Worm (Caenorhabditis elegans) whole organism, young adult: ENCODE data around the gene F01G10.9.
A peak's percentile ranks its signal among the peaks of the same experiment; 100 is the strongest.

ENCODE experiments used
- D2030.7 ChIP-seq: fragments of 200-800 bp; sonication (Bioruptor generic); IDR thresholded peaks from 2 replicates; pipeline ENCODE4 v1.3.6; 2022; ENCODE audit warnings: missing genetic modification reagents, missing genetic modification characterization, missing compliant biosample characterization
- F37B4.10 ChIP-seq: fragments of 200-800 bp; sonication (Bioruptor generic); IDR thresholded peaks from 2 replicates; pipeline ENCODE4 v1.3.6; 2022; ENCODE audit warnings: missing genetic modification characterization, missing compliant biosample characterization
- F49E8.2 ChIP-seq: sonication (generic microtip); optimal IDR thresholded peaks from 3 replicates; lab custom pipeline; 2017; ENCODE audit warnings: missing genetic modification characterization, mild to moderate bottlenecking, missing compliant biosample characterization, antibody characterized with exemption, moderate library complexity; ENCODE audit not compliant: insufficient read depth
- T07F8.4 ChIP-seq: sonication (generic microtip); optimal IDR thresholded peaks from 2 replicates; lab custom pipeline; 2016; ENCODE audit warnings: mild to moderate bottlenecking, missing genetic modification characterization, moderate library complexity, missing compliant biosample characterization
- akir-1 ChIP-seq: fragments of 200-800 bp; sonication (Bioruptor generic); optimal IDR thresholded peaks from 2 replicates; lab custom pipeline; 2018; ENCODE audit warnings: mild to moderate bottlenecking, missing genetic modification characterization, moderate library complexity, missing compliant biosample characterization
- atf-7 ChIP-seq: sonication (generic microtip); optimal IDR thresholded peaks from 2 replicates; lab custom pipeline; 2017; ENCODE audit warnings: mild to moderate bottlenecking, missing genetic modification characterization, missing compliant biosample characterization
- attf-6 ChIP-seq: fragments of 200-800 bp; sonication (Bioruptor generic); IDR thresholded peaks from 2 replicates; pipeline ENCODE4 v1.3.6; 2022; ENCODE audit warnings: missing genetic modification reagents, missing genetic modification characterization, missing compliant biosample characterization
- bed-1 ChIP-seq: fragments of 200-800 bp; sonication (Bioruptor generic); IDR thresholded peaks from 2 replicates; pipeline ENCODE4 v1.3.6; 2022; ENCODE audit warnings: missing genetic modification reagents, missing genetic modification characterization, missing compliant biosample characterization
- bed-2 ChIP-seq: fragments of 200-800 bp; sonication (Bioruptor generic); IDR thresholded peaks from 2 replicates; pipeline ENCODE4 v1.3.6; 2022; ENCODE audit warnings: missing genetic modification reagents, missing genetic modification characterization, missing compliant biosample characterization
- ccch-3 ChIP-seq: fragments of 200-800 bp; sonication (Bioruptor generic); optimal IDR thresholded peaks from 2 replicates; lab custom pipeline; 2018; ENCODE audit warnings: mild to moderate bottlenecking, missing genetic modification characterization, missing compliant biosample characterization
- cebp-1 ChIP-seq, 2 experiments: fragments of 200-800 bp in 1 of 2; sonication (Bioruptor generic) in 1 of 2; sonication (generic microtip) in 1 of 2; IDR thresholded peaks in 1 of 2; optimal IDR thresholded peaks in 1 of 2; 2 replicates each; pipeline versions ENCODE4 v1.3.6 to Lab custom; 2017 to 2022; ENCODE audit warnings: missing compliant biosample characterization in 2 of 2, missing genetic modification characterization in 2 of 2, mild to moderate bottlenecking in 1 of 2, missing genetic modification reagents in 1 of 2, moderate library complexity in 1 of 2
- ceh-100 ChIP-seq: fragments of 200-800 bp; sonication (Bioruptor generic); IDR thresholded peaks from 2 replicates; pipeline ENCODE4 v1.3.6; 2022; ENCODE audit warnings: missing genetic modification reagents, missing genetic modification characterization, missing compliant biosample characterization
- ceh-58 ChIP-seq: fragments of 200-800 bp; sonication (Bioruptor generic); IDR thresholded peaks from 2 replicates; pipeline ENCODE4 v1.3.6; 2022; ENCODE audit warnings: missing genetic modification characterization, missing compliant biosample characterization
- ceh-79 ChIP-seq: sonication (generic microtip); optimal IDR thresholded peaks from 2 replicates; lab custom pipeline; 2017; ENCODE audit warnings: mild to moderate bottlenecking, missing genetic modification characterization, missing compliant biosample characterization
- egl-44 ChIP-seq: fragments of 200-800 bp; sonication (Bioruptor generic); IDR thresholded peaks from 2 replicates; pipeline ENCODE4 v1.3.6; 2022; ENCODE audit warnings: missing genetic modification reagents, missing genetic modification characterization, missing compliant biosample characterization
- egrh-3 ChIP-seq: fragments of 200-800 bp; sonication (Bioruptor generic); IDR thresholded peaks from 2 replicates; pipeline ENCODE4 v1.3.6; 2022; ENCODE audit warnings: missing genetic modification reagents, missing genetic modification characterization, missing compliant biosample characterization
- ekl-4 ChIP-seq: fragments of 200-800 bp; sonication (Bioruptor generic); IDR thresholded peaks from 2 replicates; pipeline ENCODE4 v1.3.6; 2022; ENCODE audit warnings: missing genetic modification reagents, missing genetic modification characterization, missing compliant biosample characterization
- hlh-12 ChIP-seq: sonication (generic microtip); optimal IDR thresholded peaks from 2 replicates; lab custom pipeline; 2016; ENCODE audit warnings: missing genetic modification characterization, missing compliant biosample characterization
- hmg-20 ChIP-seq: fragments of 200-800 bp; sonication (Bioruptor generic); IDR thresholded peaks from 2 replicates; pipeline ENCODE4 v1.3.6; 2022; ENCODE audit warnings: missing genetic modification reagents, missing genetic modification characterization, missing compliant biosample characterization
- hrde-1 ChIP-seq: sonication (generic microtip); optimal IDR thresholded peaks from 2 replicates; lab custom pipeline; 2016; ENCODE audit warnings: missing genetic modification characterization, mild to moderate bottlenecking, missing compliant biosample characterization, moderate library complexity, missing genotype, missing genetic modification reagents, borderline replicate concordance
- lag-1 ChIP-seq: fragments of 200-800 bp; sonication (Bioruptor generic); IDR thresholded peaks from 2 replicates; pipeline ENCODE4 v1.3.6; 2022; ENCODE audit warnings: missing genetic modification reagents, missing genetic modification characterization, missing compliant biosample characterization
- let-607 ChIP-seq, 2 experiments: fragments of 200-800 bp in 1 of 2; sonication (Bioruptor generic) in 1 of 2; sonication (generic microtip) in 1 of 2; optimal IDR thresholded peaks; 2 replicates each; lab custom pipeline; 2016 to 2018; ENCODE audit warnings: mild to moderate bottlenecking in 2 of 2, missing compliant biosample characterization in 2 of 2, missing genetic modification characterization in 2 of 2, moderate library complexity in 2 of 2, missing genotype in 1 of 2
- lin-54 ChIP-seq: fragments of 200-800 bp; sonication (Bioruptor generic); optimal IDR thresholded peaks from 2 replicates; lab custom pipeline; 2018; ENCODE audit warnings: mild to moderate bottlenecking, missing genetic modification characterization, missing compliant biosample characterization
- lsl-1 ChIP-seq: fragments of 200-800 bp; sonication (Bioruptor generic); optimal IDR thresholded peaks from 2 replicates; lab custom pipeline; 2018; ENCODE audit warnings: mild to moderate bottlenecking, missing genetic modification characterization, moderate library complexity, missing compliant biosample characterization
- madf-8 ChIP-seq: fragments of 200-800 bp; sonication (Bioruptor generic); conservative IDR thresholded peaks from 2 replicates; pipeline ENCODE4 v1.3.6; 2022; ENCODE audit warnings: missing genetic modification reagents, missing genetic modification characterization, missing compliant biosample characterization
- mel-28 ChIP-seq: sonication (generic microtip); optimal IDR thresholded peaks from 2 replicates; lab custom pipeline; 2016; ENCODE audit warnings: borderline replicate concordance, mild to moderate bottlenecking, missing genetic modification characterization, missing compliant biosample characterization
- mes-4 ChIP-seq: sonication (generic microtip); optimal IDR thresholded peaks from 2 replicates; lab custom pipeline; 2016; ENCODE audit warnings: missing genotype, missing genetic modification characterization, missing compliant biosample characterization
- mxl-1 ChIP-seq: sonication (generic microtip); optimal IDR thresholded peaks from 2 replicates; lab custom pipeline; 2016; ENCODE audit warnings: missing genetic modification characterization, missing compliant biosample characterization
- nfya-2 ChIP-seq: fragments of 200-800 bp; sonication (Bioruptor generic); IDR thresholded peaks from 2 replicates; pipeline ENCODE4 v1.3.6; 2022; ENCODE audit warnings: missing genetic modification reagents, missing genetic modification characterization, missing compliant biosample characterization
- nhr-120 ChIP-seq: fragments of 200-800 bp; sonication (Bioruptor generic); IDR thresholded peaks from 2 replicates; pipeline ENCODE4 v1.3.6; 2022; ENCODE audit warnings: missing genetic modification characterization, missing compliant biosample characterization
- nhr-90 ChIP-seq: sonication (generic microtip); optimal IDR thresholded peaks from 2 replicates; lab custom pipeline; 2016; ENCODE audit warnings: missing genotype, mild to moderate bottlenecking, missing genetic modification characterization, missing compliant biosample characterization
- pbrm-1 ChIP-seq: fragments of 200-800 bp; sonication (Bioruptor generic); IDR thresholded peaks from 2 replicates; pipeline ENCODE4 v1.3.6; 2022; ENCODE audit warnings: missing genetic modification reagents, missing genetic modification characterization, missing compliant biosample characterization
- rec-8 ChIP-seq, 2 experiments: sonication (generic microtip); optimal IDR thresholded peaks; 2 replicates each; lab custom pipeline; 2016; ENCODE audit warnings: mild to moderate bottlenecking in 2 of 2, missing genetic modification characterization in 2 of 2, missing genetic modification reagents in 2 of 2, missing genotype in 2 of 2, missing biosample characterization in 1 of 2, missing compliant biosample characterization in 1 of 2, moderate library complexity in 1 of 2
- repo-1 ChIP-seq: sonication (generic microtip); optimal IDR thresholded peaks from 2 replicates; lab custom pipeline; 2017; ENCODE audit warnings: mild to moderate bottlenecking, missing genetic modification characterization, missing compliant biosample characterization
- rpc-1 ChIP-seq, 2 experiments: fragments of 150-350 bp in 1 of 2; sonication (generic microtip) in 1 of 2; optimal IDR thresholded peaks; 2 replicates each; lab custom pipeline; 2014 to 2018; ENCODE audit warnings: missing biosample characterization in 1 of 2, missing genetic modification characterization in 1 of 2, missing genetic modification reagents in 1 of 2, missing genotype in 1 of 2
- sea-2 ChIP-seq: fragments of 200-800 bp; sonication (Bioruptor generic); IDR thresholded peaks from 2 replicates; pipeline ENCODE4 v1.3.6; 2022; ENCODE audit warnings: missing genetic modification characterization, missing compliant biosample characterization
- snpc-1.3 ChIP-seq: sonication (generic microtip); optimal IDR thresholded peaks from 2 replicates; lab custom pipeline; 2017; ENCODE audit warnings: missing genetic modification characterization, mild to moderate bottlenecking, missing compliant biosample characterization, antibody characterized with exemption, moderate library complexity, missing genotype, missing genetic modification reagents; ENCODE audit not compliant: insufficient read depth
- somi-1 ChIP-seq: fragments of 200-800 bp; sonication (Bioruptor generic); optimal IDR thresholded peaks from 2 replicates; lab custom pipeline; 2018; ENCODE audit warnings: mild to moderate bottlenecking, missing genetic modification characterization, missing compliant biosample characterization
- unc-130 ChIP-seq: sonication (generic microtip); optimal IDR thresholded peaks from 2 replicates; lab custom pipeline; 2016; ENCODE audit warnings: missing genetic modification reagents, missing genetic modification characterization, missing compliant biosample characterization
- xnd-1 ChIP-seq: sonication (generic microtip); optimal IDR thresholded peaks from 2 replicates; lab custom pipeline; 2016; ENCODE audit warnings: missing genotype, missing genetic modification reagents, missing genetic modification characterization, missing compliant biosample characterization
- ztf-18 ChIP-seq: sonication (generic microtip); optimal IDR thresholded peaks from 2 replicates; lab custom pipeline; 2016; ENCODE audit warnings: missing genotype, mild to moderate bottlenecking, missing genetic modification characterization, missing compliant biosample characterization
- ztf-25 ChIP-seq: fragments of 200-800 bp; sonication (Bioruptor generic); IDR thresholded peaks from 2 replicates; pipeline ENCODE4 v1.3.6; 2022; ENCODE audit warnings: missing genetic modification reagents, missing genetic modification characterization, missing compliant biosample characterization
- ztf-28 ChIP-seq: fragments of 200-800 bp; sonication (Bioruptor generic); IDR thresholded peaks from 2 replicates; pipeline ENCODE4 v1.3.6; 2022; ENCODE audit warnings: missing genetic modification reagents, missing genetic modification characterization, missing compliant biosample characterization
- ztf-3 ChIP-seq: fragments of 200-800 bp; sonication (Bioruptor generic); optimal IDR thresholded peaks from 2 replicates; lab custom pipeline; 2018; ENCODE audit warnings: mild to moderate bottlenecking, missing genetic modification characterization, missing compliant biosample characterization

The F01G10.9 gene

DNA sequence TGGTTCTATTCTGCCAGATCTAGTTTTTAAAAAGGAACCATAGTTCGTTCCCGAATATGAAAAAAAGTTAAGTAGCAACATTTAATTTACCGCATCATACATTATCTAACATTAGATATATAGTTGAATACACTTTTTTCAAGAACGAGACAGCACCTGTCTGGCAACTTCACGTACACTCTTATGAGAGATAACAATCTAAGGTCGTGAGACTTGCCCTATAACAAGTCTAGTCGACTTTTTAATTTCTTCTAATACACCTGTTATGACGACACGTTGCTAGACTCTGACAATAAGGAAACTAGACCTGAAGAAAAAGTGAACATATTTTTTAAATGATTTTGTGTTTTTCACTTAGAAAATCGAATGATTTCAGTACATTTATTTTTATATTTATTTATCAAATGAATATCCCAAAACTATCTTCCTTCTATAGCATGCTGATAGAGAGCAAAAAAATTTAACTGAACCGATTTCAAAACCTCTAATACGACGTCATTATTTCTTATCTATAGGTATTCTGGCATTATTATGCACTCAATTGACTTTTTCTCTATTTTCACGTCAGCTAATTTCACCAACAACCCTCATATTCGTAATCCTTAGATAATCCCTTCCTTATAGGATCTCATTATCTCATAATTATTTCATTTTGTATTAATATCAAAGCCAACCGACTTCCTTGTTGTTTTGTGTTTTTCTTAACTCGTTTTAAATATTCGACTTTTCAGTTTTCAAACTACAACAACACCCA is 6.4 kb downstream of the F01G10.9 start:
- no peak for TF ChIP-seq mes-4 (tag; lab: Kevin White, UChicago)
- no peak for TF ChIP-seq ccch-3 (GFP tag; lab: Kevin White, UChicago)
- TF ChIP-seq ekl-4 (GFP tag; lab: Robert Waterston, UW): 0 out of 2 replicates have a peak, but pooled peaks have one; percentile 5
- no peak for TF ChIP-seq cebp-1 (GFP tag; IDR thresholded peaks at IDR 0.05; lab: Robert Waterston, UW)
- TF ChIP-seq cebp-1 (tag; optimal IDR thresholded peaks at IDR 0.05; lab: Kevin White, UChicago): peak; percentile 9

DNA sequence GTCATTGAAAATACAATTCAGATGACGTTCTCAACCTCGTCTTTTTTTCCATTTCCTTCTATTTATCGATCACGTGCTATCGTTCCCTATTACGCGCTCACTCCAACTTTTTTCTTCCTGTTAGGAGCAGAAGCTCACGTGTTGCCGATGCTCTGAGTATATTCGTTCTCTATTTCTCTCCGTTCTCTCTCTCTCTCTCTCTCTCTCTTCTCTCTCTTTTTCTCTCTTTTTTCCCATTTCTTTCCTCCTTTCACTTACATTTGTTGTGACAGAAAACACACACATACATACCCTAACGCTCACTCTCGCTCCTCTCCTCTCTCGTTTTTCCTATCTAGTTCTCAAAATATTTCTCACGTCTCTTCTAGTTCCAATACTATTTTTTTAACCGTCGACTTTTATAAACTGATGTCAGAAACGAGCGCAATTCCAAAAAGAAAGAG is 7.1 kb downstream of the F01G10.9 start:
- no peak for TF ChIP-seq hlh-12 (tag; lab: Kevin White, UChicago)
- TF ChIP-seq D2030.7 (GFP tag; lab: Robert Waterston, UW): no peak
- no peak for TF ChIP-seq ceh-79 (tag; lab: Kevin White, UChicago)
- peak; percentile 60 for TF ChIP-seq ztf-3 (GFP tag; lab: Kevin White, UChicago)
- no peak for TF ChIP-seq akir-1 (GFP tag; lab: Kevin White, UChicago)
- no peak for TF ChIP-seq rec-8 (tag; optimal IDR thresholded peaks at IDR 0.05; lab: Kevin White, UChicago)
- no peak for TF ChIP-seq xnd-1 (tag; lab: Kevin White, UChicago)
- TF ChIP-seq ztf-25 (GFP tag; lab: Robert Waterston, UW): no peak
- peak; percentile 50 for TF ChIP-seq lin-54 (GFP tag; lab: Kevin White, UChicago)
- TF ChIP-seq hrde-1 (tag; lab: Kevin White, UChicago): no peak
- no peak for TF ChIP-seq ceh-58 (GFP tag; lab: Robert Waterston, UW)
- TF ChIP-seq hmg-20 (GFP tag; lab: Robert Waterston, UW): no peak
- TF ChIP-seq let-607 (tag; optimal IDR thresholded peaks at IDR 0.05; lab: Kevin White, UChicago): peak; percentile 65 to 75
- TF ChIP-seq rpc-1 (optimal IDR thresholded peaks at IDR 0.05; lab: Kevin White, UChicago): no peak
- TF ChIP-seq rpc-1 (tag; optimal IDR thresholded peaks at IDR 0.05; lab: Kevin White, UChicago): no peak
- TF ChIP-seq lsl-1 (GFP tag; lab: Kevin White, UChicago): no peak
- TF ChIP-seq repo-1 (tag; lab: Kevin White, UChicago): no peak
- TF ChIP-seq egrh-3 (GFP tag; lab: Robert Waterston, UW): peak; percentile 76
- TF ChIP-seq lag-1 (GFP tag; lab: Robert Waterston, UW): no peak
- TF ChIP-seq pbrm-1 (GFP tag; lab: Robert Waterston, UW): peak; percentile 81
- TF ChIP-seq bed-1: no peak
- no peak for TF ChIP-seq sea-2
- no peak for TF ChIP-seq madf-8 (GFP tag; lab: Robert Waterston, UW)
- TF ChIP-seq egl-44 (GFP tag; lab: Robert Waterston, UW): peak; percentile 78; the same call in 1 of the 2 replicates
- TF ChIP-seq attf-6: no peak
- TF ChIP-seq atf-7 (tag; lab: Kevin White, UChicago): peak; percentile 93
- TF ChIP-seq mxl-1 (tag; lab: Kevin White, UChicago): peak; percentile 19
- TF ChIP-seq snpc-1.3 (tag; lab: Kevin White, UChicago): no peak
- TF ChIP-seq ztf-18: peak; percentile 21
- 0 out of 2 replicates have a peak, but pooled peaks have one; percentile 10 for TF ChIP-seq ceh-100 (GFP tag; lab: Robert Waterston, UW)
- TF ChIP-seq nfya-2 (GFP tag; lab: Robert Waterston, UW): no peak
- no peak for TF ChIP-seq mel-28 (tag; lab: Kevin White, UChicago)
- peak; percentile 84 for TF ChIP-seq somi-1 (GFP tag; lab: Kevin White, UChicago)
- TF ChIP-seq ztf-28 (GFP tag; lab: Robert Waterston, UW): no peak
- no peak for TF ChIP-seq F49E8.2 (tag; lab: Kevin White, UChicago)
- no peak for TF ChIP-seq nhr-120 (GFP tag; lab: Robert Waterston, UW)
- TF ChIP-seq bed-2: no peak
- no peak for TF ChIP-seq unc-130 (GFP tag; lab: Kevin White, UChicago)
- TF ChIP-seq T07F8.4 (tag; lab: Kevin White, UChicago): no peak
- peak; percentile 50 for TF ChIP-seq nhr-90
- no peak for TF ChIP-seq F37B4.10 (GFP tag; lab: Robert Waterston, UW)
